Worm (Caenorhabditis elegans) whole organism, mixed stage, embryonic: ENCODE measurements around the gene C13A2.9.

Experiments
- ceh-39 ChIP-seq: fragments of 150-350 bp; optimal IDR thresholded peaks from 2 replicates; lab custom pipeline; 2014; ENCODE audit warnings: missing biosample characterization, missing genetic modification characterization
- cnd-1 ChIP-seq: fragments of 200-800 bp; sonication (Bioruptor generic); optimal IDR thresholded peaks from 2 replicates; lab custom pipeline; 2018; ENCODE audit warnings: mild to moderate bottlenecking, missing genetic modification characterization, missing compliant biosample characterization
- drap-1 ChIP-seq: fragments of 200-800 bp; sonication (Bioruptor generic); optimal IDR thresholded peaks from 3 replicates; lab custom pipeline; 2018; ENCODE audit warnings: mild to moderate bottlenecking, missing genetic modification characterization, missing compliant biosample characterization
- elt-1 ChIP-seq: sonication (generic microtip); optimal IDR thresholded peaks from 2 replicates; lab custom pipeline; 2017; ENCODE audit warnings: missing genetic modification characterization, mild to moderate bottlenecking, missing compliant biosample characterization, antibody characterized with exemption, moderate library complexity, borderline replicate concordance; ENCODE audit not compliant: insufficient read depth
- mep-1 ChIP-seq: fragments of 150-350 bp; optimal IDR thresholded peaks from 2 replicates; lab custom pipeline; 2017; ENCODE audit warnings: missing biosample characterization, missing genetic modification reagents, missing genetic modification characterization, inconsistent platforms
- nhr-12 ChIP-seq: fragments of 150-350 bp; optimal IDR thresholded peaks from 2 replicates; lab custom pipeline; 2014; ENCODE audit warnings: missing biosample characterization, missing genetic modification characterization
- nhr-237 ChIP-seq: fragments of 150-350 bp; optimal IDR thresholded peaks from 2 replicates; lab custom pipeline; 2014; ENCODE audit warnings: missing biosample characterization, missing genetic modification characterization
- nhr-76 ChIP-seq: sonication (generic microtip); optimal IDR thresholded peaks from 2 replicates; lab custom pipeline; 2017; ENCODE audit warnings: missing biosample characterization, missing genetic modification characterization
- pha-4 ChIP-seq: fragments of 150-350 bp; optimal IDR thresholded peaks from 2 replicates; lab custom pipeline; 2018; ENCODE audit warnings: missing biosample characterization, missing genetic modification reagents, missing genetic modification characterization
- sptf-1 ChIP-seq: sonication (generic microtip); optimal IDR thresholded peaks from 2 replicates; lab custom pipeline; 2017; ENCODE audit warnings: mild to moderate bottlenecking, missing genetic modification characterization, moderate library complexity, missing compliant biosample characterization
- unc-39 ChIP-seq: fragments of 150-350 bp; optimal IDR thresholded peaks from 2 replicates; lab custom pipeline; 2014; ENCODE audit warnings: missing biosample characterization, missing genetic modification characterization
- ztf-11 ChIP-seq: fragments of 150-350 bp; optimal IDR thresholded peaks from 2 replicates; lab custom pipeline; 2014; ENCODE audit warnings: missing biosample characterization, missing genetic modification characterization

DNA sequence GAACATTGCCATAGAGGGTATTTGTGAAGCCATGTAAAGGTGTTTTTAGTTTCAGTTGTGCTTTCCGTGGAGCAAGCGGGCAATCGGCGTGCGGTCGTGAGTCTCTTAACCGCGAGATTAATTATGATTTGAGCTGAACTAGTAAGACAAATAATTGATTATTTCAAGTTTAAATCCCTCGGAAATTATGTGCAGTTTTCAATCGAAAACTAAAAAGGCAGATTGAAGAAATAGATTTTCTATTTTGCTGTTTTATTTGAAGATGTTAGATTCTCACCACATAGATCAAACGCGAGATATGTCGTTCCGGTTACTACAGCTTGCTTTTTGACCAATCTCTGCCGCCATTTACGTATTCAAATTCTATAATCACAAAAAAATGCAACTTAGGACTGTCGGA lies 18.1 kb upstream of the C13A2.9 start, which contains the start of gene C13A2.3:
- TF ChIP-seq unc-39 (tag; lab: Kevin White, UChicago) (no peak), ztf-11 (no peak), nhr-237 (tag; lab: Kevin White, UChicago) (no peak), ceh-39 (no peak), cnd-1 (tag; lab: Kevin White, UChicago) (no peak), mep-1 (tag; lab: Kevin White, UChicago) (no peak), sptf-1 (no peak), elt-1 (tag; lab: Kevin White, UChicago) (no peak), pha-4 (tag; lab: Kevin White, UChicago) (no peak), nhr-12 (tag; lab: Kevin White, UChicago) (no peak), nhr-76 (tag; lab: Kevin White, UChicago) (no peak), drap-1 (GFP tag; lab: Kevin White, UChicago) (no peak)
